Worm (Caenorhabditis elegans): ENCODE measurements around the gene daf-38.
"Not testable (repeated sequence)": the region's sequence is repeated elsewhere in the genome, so short reads cannot be mapped to it uniquely, and the experiment has no call there.

The daf-38 gene

ce11 chrIV:15819759-15820158 is at the start of gene daf-38:
Gene daf-38 (plus strand): TSS chrIV:15820059.
- TF ChIP-seq ztf-29 (GFP tag; IDR thresholded peaks at IDR 0.05), result no peak
- TF ChIP-seq ref-1 (GFP tag; conservative IDR thresholded peaks at IDR 0.05), result no peak
- TF ChIP-seq tab-1 (GFP tag; IDR thresholded peaks at IDR 0.05), result no peak
- no peak for TF ChIP-seq flt-1 (GFP tag; IDR thresholded peaks at IDR 0.05)
- no peak for TF ChIP-seq med-1 (GFP tag; optimal IDR thresholded peaks at IDR 0.05; ENCODE audit: insufficient read depth)
- no peak for TF ChIP-seq T22C8.4 (GFP tag; IDR thresholded peaks at IDR 0.05)
- TF ChIP-seq klf-2 (GFP tag; conservative IDR thresholded peaks at IDR 0.05), result no peak
- no peak for TF ChIP-seq cog-1 (tag; optimal IDR thresholded peaks at IDR 0.05)
- TF ChIP-seq ztf-23 (GFP tag; IDR thresholded peaks at IDR 0.05), result no peak

DNA sequence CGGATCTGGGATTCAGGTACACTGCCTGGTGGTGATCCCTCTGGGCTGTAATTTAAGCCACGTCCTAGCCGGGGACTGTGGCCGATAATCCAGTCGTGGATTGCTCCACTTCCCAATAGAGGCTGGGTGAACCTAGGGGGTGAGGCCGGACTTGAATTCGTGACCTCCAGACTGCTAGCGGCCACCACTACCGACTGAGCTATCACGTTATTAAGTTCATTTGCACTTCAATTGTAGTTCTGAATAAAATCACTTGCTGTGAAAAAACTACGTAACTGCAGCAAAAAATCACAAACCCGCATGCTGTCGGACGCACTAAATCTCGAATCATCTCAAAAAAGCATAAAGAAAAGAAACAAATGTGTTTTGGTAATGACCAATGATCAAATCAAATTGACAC is 29.0 kb upstream of the daf-38 start, which contains the start of gene Y105C5A.1273:
Gene Y105C5A.1273 (plus strand): TSS at position 301 of the 400 bp plus-strand sequence.
- not testable (repeated sequence) for TF ChIP-seq flt-1 (GFP tag; IDR thresholded peaks at IDR 0.05); T22C8.4 (GFP tag; IDR thresholded peaks at IDR 0.05); cog-1 (tag; optimal IDR thresholded peaks at IDR 0.05)

ce11 chrIV:15793213-15793612 is 26.6 kb upstream of the daf-38 start:
- TF ChIP-seq flt-1 (GFP tag; IDR thresholded peaks at IDR 0.05), result peak; percentile 58; the same call in 1 of the 2 replicates
- TF ChIP-seq cog-1 (tag; optimal IDR thresholded peaks at IDR 0.05), result no peak

DNA sequence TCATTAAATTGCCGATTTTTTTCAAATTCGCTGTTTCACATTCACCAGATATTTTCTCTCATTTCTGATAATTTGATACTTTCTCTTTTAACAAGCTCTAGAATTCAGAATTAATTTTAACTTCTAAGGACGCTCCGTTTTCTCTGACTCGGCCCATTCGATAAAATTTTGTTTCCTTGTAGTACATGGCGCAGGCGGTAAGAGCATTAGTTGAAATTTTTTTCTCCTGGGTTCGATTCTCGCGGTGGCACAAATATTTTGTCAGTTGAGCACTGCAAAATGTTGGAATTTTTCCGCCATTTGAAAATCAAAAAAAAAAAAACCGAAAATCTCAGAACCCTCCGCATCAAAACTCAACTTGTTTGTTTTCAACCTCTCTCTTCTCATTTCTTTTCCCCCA is 25.9 kb upstream of the daf-38 start:
- no peak for TF ChIP-seq flt-1 (GFP tag; IDR thresholded peaks at IDR 0.05)
- TF ChIP-seq med-1 (GFP tag; optimal IDR thresholded peaks at IDR 0.05; ENCODE audit: insufficient read depth), result no peak
- no peak for TF ChIP-seq ztf-29 (GFP tag; IDR thresholded peaks at IDR 0.05)

- TF ChIP-seq ref-1 (GFP tag; conservative IDR thresholded peaks at IDR 0.05) (no peak), cog-1 (tag; optimal IDR thresholded peaks at IDR 0.05) (no peak), tab-1 (GFP tag; IDR thresholded peaks at IDR 0.05) (no peak), klf-2 (GFP tag; conservative IDR thresholded peaks at IDR 0.05) (no peak), T22C8.4 (GFP tag; IDR thresholded peaks at IDR 0.05) (no peak), ztf-29 (GFP tag; IDR thresholded peaks at IDR 0.05) (no peak), ztf-23 (GFP tag; IDR thresholded peaks at IDR 0.05) (no peak), flt-1 (GFP tag; IDR thresholded peaks at IDR 0.05) (no peak), med-1 (GFP tag; optimal IDR thresholded peaks at IDR 0.05; ENCODE audit: insufficient read depth) (no peak)
Measured at ce11 chrIV:15814044-15814443, 5.8 kb upstream of the daf-38 start.

DNA sequence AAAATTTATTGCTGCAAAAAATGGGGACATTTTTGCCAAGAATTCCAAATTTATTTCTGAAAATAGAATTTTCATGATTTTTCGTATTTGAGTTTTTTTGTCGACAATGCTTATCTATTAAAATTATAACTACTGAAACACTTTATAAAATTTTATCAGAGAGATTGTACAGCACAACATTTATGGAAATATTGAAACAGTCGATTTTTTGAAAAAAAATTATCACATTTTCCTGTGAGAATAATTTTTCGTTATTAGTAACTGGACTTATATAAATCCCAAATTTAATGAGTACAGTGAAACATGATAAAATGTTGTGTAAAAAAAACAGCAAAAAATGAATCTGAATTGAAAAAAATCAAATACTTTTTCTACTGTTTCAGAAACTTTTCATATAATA is 2.4 kb upstream of the daf-38 start:
- TF ChIP-seq flt-1 (GFP tag; IDR thresholded peaks at IDR 0.05), result no peak
- TF ChIP-seq ztf-23 (GFP tag; IDR thresholded peaks at IDR 0.05), result no peak
- no peak for TF ChIP-seq tab-1 (GFP tag; IDR thresholded peaks at IDR 0.05)
- no peak for TF ChIP-seq T22C8.4 (GFP tag; IDR thresholded peaks at IDR 0.05)
- no peak for TF ChIP-seq ztf-29 (GFP tag; IDR thresholded peaks at IDR 0.05)
- TF ChIP-seq med-1 (GFP tag; optimal IDR thresholded peaks at IDR 0.05; ENCODE audit: insufficient read depth), result no peak
- no peak for TF ChIP-seq cog-1 (tag; optimal IDR thresholded peaks at IDR 0.05)
- no peak for TF ChIP-seq ref-1 (GFP tag; conservative IDR thresholded peaks at IDR 0.05)
- no peak for TF ChIP-seq klf-2 (GFP tag; conservative IDR thresholded peaks at IDR 0.05)

ce11 chrIV:15844064-15844463 is 24.2 kb downstream of the daf-38 start:
- TF ChIP-seq T22C8.4 (GFP tag; IDR thresholded peaks at IDR 0.05) (no peak), med-1 (GFP tag; optimal IDR thresholded peaks at IDR 0.05; ENCODE audit: insufficient read depth) (no peak), ref-1 (GFP tag; conservative IDR thresholded peaks at IDR 0.05) (no peak), klf-2 (GFP tag; conservative IDR thresholded peaks at IDR 0.05) (no peak), tab-1 (GFP tag; IDR thresholded peaks at IDR 0.05) (no peak), ztf-23 (GFP tag; IDR thresholded peaks at IDR 0.05) (no peak), flt-1 (GFP tag; IDR thresholded peaks at IDR 0.05) (no peak), cog-1 (tag; optimal IDR thresholded peaks at IDR 0.05) (no peak), ztf-29 (GFP tag; IDR thresholded peaks at IDR 0.05) (no peak)

- TF ChIP-seq med-1 (GFP tag; optimal IDR thresholded peaks at IDR 0.05; ENCODE audit: insufficient read depth), result no peak
- TF ChIP-seq ref-1 (GFP tag; conservative IDR thresholded peaks at IDR 0.05), result no peak
- no peak for TF ChIP-seq flt-1 (GFP tag; IDR thresholded peaks at IDR 0.05)
- no peak for TF ChIP-seq cog-1 (tag; optimal IDR thresholded peaks at IDR 0.05)
- TF ChIP-seq ztf-23 (GFP tag; IDR thresholded peaks at IDR 0.05), result no peak
- no peak for TF ChIP-seq klf-2 (GFP tag; conservative IDR thresholded peaks at IDR 0.05)
- TF ChIP-seq ztf-29 (GFP tag; IDR thresholded peaks at IDR 0.05), result no peak
- no peak for TF ChIP-seq T22C8.4 (GFP tag; IDR thresholded peaks at IDR 0.05)
Measured at ce11 chrIV:15846553-15846952, 26.7 kb downstream of the daf-38 start, which contains the start of gene Y105C5A.1270. Gene Y105C5A.1270 (minus strand): TSS chrIV:15846653.

DNA sequence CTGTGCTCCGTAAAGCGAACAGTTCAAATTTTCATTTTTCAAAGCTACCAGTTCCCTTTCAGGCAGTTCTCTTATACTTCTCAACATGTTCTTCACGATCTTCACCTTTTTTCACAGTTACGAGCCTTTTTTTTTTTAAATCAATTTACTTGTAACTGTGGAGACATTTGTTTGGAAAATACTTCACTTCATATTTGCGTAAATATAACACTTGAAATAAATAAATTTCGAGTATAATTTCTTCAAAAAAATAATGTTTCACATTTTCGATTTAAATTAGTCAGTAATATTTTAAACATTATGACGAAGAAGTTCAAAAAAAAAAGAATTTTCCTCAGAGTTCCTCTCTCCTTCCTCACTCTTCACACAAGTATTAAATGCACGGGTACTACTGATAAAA is 27.2 kb downstream of the daf-38 start, which contains the start of gene Y105C5A.1269:
Gene Y105C5A.1269 (plus strand): TSS at position 301 of the 400 bp plus-strand sequence.
- no peak for TF ChIP-seq flt-1 (GFP tag; IDR thresholded peaks at IDR 0.05)
- TF ChIP-seq cog-1 (tag; optimal IDR thresholded peaks at IDR 0.05), result no peak
- TF ChIP-seq ref-1 (GFP tag; conservative IDR thresholded peaks at IDR 0.05), result no peak
- TF ChIP-seq ztf-23 (GFP tag; IDR thresholded peaks at IDR 0.05), result no peak
- TF ChIP-seq ztf-29 (GFP tag; IDR thresholded peaks at IDR 0.05), result no peak
- no peak for TF ChIP-seq klf-2 (GFP tag; conservative IDR thresholded peaks at IDR 0.05)
- TF ChIP-seq T22C8.4 (GFP tag; IDR thresholded peaks at IDR 0.05), result no peak
- TF ChIP-seq med-1 (GFP tag; optimal IDR thresholded peaks at IDR 0.05; ENCODE audit: insufficient read depth), result no peak
- TF ChIP-seq tab-1 (GFP tag; IDR thresholded peaks at IDR 0.05), result no peak

DNA sequence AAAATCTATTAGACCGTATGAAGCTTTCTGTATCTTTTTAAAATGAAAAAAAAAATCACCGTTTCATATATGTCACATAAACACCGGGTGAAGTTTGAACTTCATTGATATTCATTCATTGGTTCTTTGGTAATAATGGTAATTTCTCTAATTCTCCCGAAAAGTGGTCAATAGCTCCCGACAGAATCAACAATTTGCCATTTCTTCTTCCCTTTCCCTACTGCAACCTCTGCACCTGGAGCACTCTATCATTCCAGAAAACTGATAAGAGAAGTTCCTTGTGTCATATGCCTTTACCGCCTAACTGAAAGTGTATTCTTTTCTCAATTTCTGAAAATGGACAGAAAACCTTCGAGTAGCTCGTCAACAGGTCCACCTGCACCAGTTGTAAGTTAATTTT is 29.8 kb downstream of the daf-38 start, which contains the start of gene Y105C5A.24:
Gene Y105C5A.24 (plus strand): TSS at position 220 of the 400 bp plus-strand sequence.
- TF ChIP-seq tab-1 (GFP tag; IDR thresholded peaks at IDR 0.05) (no peak), ztf-23 (GFP tag; IDR thresholded peaks at IDR 0.05) (no peak), ztf-29 (GFP tag; IDR thresholded peaks at IDR 0.05) (no peak), cog-1 (tag; optimal IDR thresholded peaks at IDR 0.05) (no peak), flt-1 (GFP tag; IDR thresholded peaks at IDR 0.05) (no peak), T22C8.4 (GFP tag; IDR thresholded peaks at IDR 0.05) (no peak), med-1 (GFP tag; optimal IDR thresholded peaks at IDR 0.05; ENCODE audit: insufficient read depth) (no peak), ref-1 (GFP tag; conservative IDR thresholded peaks at IDR 0.05) (no peak), klf-2 (GFP tag; conservative IDR thresholded peaks at IDR 0.05) (no peak)
